Fruit fly (Drosophila melanogaster) whole organism, embryonic: ENCODE data around the gene jus.

Source experiments
- B-H1 ChIP-seq: fragments of 200-800 bp; sonication (Bioruptor generic); IDR thresholded peaks from 3 replicates; pipeline ENCODE4 v1.3.6; 2022; ENCODE audit warnings: missing biosample characterization, missing genetic modification characterization
- CG10431 ChIP-seq: fragments of 200-800 bp; sonication (Bioruptor generic); optimal IDR thresholded peaks from 3 replicates; lab custom pipeline; 2018; ENCODE audit warnings: missing biosample characterization, mild to moderate bottlenecking, missing genetic modification characterization
- CG11085 ChIP-seq: fragments of 200-800 bp; sonication (Bioruptor generic); IDR thresholded peaks from 2 replicates; pipeline ENCODE4 v1.3.6; 2022; ENCODE audit warnings: missing biosample characterization, missing genetic modification characterization
- CG11456 ChIP-seq: fragments of 200-800 bp; sonication (Bioruptor generic); IDR thresholded peaks from 3 replicates; pipeline ENCODE4 v1.3.6; 2022; ENCODE audit warnings: missing biosample characterization, missing genetic modification characterization
- CG12104 ChIP-seq: fragments of 200-800 bp; sonication (Bioruptor generic); optimal IDR thresholded peaks from 3 replicates; lab custom pipeline; 2016; ENCODE audit warnings: missing biosample characterization, missing genetic modification characterization
- CG13123 ChIP-seq: fragments of 200-800 bp; sonication (Bioruptor generic); optimal IDR thresholded peaks from 2 replicates; lab custom pipeline; 2016; ENCODE audit warnings: missing biosample characterization, missing genetic modification characterization
- CG13775 ChIP-seq: fragments of 200-800 bp; sonication (Bioruptor generic); optimal IDR thresholded peaks from 3 replicates; lab custom pipeline; 2017; ENCODE audit warnings: missing biosample characterization, mild to moderate bottlenecking, missing genetic modification characterization
- CG14014 ChIP-seq: fragments of 200-800 bp; sonication (Bioruptor generic); IDR thresholded peaks from 2 replicates; pipeline ENCODE4 v1.3.6; 2022; ENCODE audit warnings: missing biosample characterization, missing genetic modification characterization
- CG1529 ChIP-seq: fragments of 200-800 bp; sonication (Bioruptor generic); optimal IDR thresholded peaks from 3 replicates; lab custom pipeline; 2018; ENCODE audit warnings: missing biosample characterization, missing genetic modification characterization
- CG1603 ChIP-seq: fragments of 200-800 bp; sonication (Bioruptor generic); optimal IDR thresholded peaks from 2 replicates; lab custom pipeline; 2019; ENCODE audit warnings: missing biosample characterization, mild to moderate bottlenecking, missing genetic modification characterization, moderate library complexity
- CG17912 ChIP-seq: fragments of 200-800 bp; sonication (Bioruptor generic); optimal IDR thresholded peaks from 2 replicates; lab custom pipeline; 2018; ENCODE audit warnings: missing biosample characterization, mild to moderate bottlenecking, missing genetic modification characterization
- CG18476 ChIP-seq: fragments of 200-800 bp; sonication (Bioruptor generic); optimal IDR thresholded peaks from 2 replicates; lab custom pipeline; 2016; ENCODE audit warnings: missing biosample characterization, mild to moderate bottlenecking, missing genetic modification characterization
- CG18764 ChIP-seq: fragments of 200-800 bp; sonication (Bioruptor generic); optimal IDR thresholded peaks from 3 replicates; lab custom pipeline; 2016; ENCODE audit warnings: missing biosample characterization, missing genetic modification characterization
- CG32532 ChIP-seq: fragments of 200-800 bp; sonication (Bioruptor generic); IDR thresholded peaks from 2 replicates; pipeline ENCODE4 v1.3.6; 2022; ENCODE audit warnings: missing biosample characterization, missing genetic modification characterization
- CG4820 ChIP-seq: fragments of 200-800 bp; sonication (Bioruptor generic); optimal IDR thresholded peaks from 3 replicates; lab custom pipeline; 2016; ENCODE audit warnings: missing biosample characterization, missing genetic modification characterization
- CG6765 ChIP-seq: fragments of 200-800 bp; sonication (Bioruptor generic); optimal IDR thresholded peaks from 3 replicates; lab custom pipeline; 2017; ENCODE audit warnings: missing biosample characterization, mild to moderate bottlenecking, missing genetic modification characterization
- CG6813 ChIP-seq: fragments of 200-800 bp; sonication (Bioruptor generic); optimal IDR thresholded peaks from 2 replicates; lab custom pipeline; 2017; ENCODE audit warnings: missing biosample characterization, missing genetic modification characterization, mild to moderate bottlenecking, moderate library complexity, missing genetic modification reagents
- CG7963 ChIP-seq: fragments of 200-800 bp; sonication (Bioruptor generic); IDR thresholded peaks from 3 replicates; pipeline ENCODE4 v1.3.6; 2022; ENCODE audit warnings: missing biosample characterization, missing genetic modification characterization; ENCODE audit not compliant: partially characterized antibody
- CG9797 ChIP-seq: fragments of 200-800 bp; sonication (Bioruptor generic); optimal IDR thresholded peaks from 3 replicates; lab custom pipeline; 2018; ENCODE audit warnings: missing biosample characterization, mild to moderate bottlenecking, missing genetic modification characterization
- CTCF ChIP-seq: fragments of 200-800 bp; sonication (Bioruptor generic); optimal IDR thresholded peaks from 2 replicates; lab custom pipeline; 2017; ENCODE audit warnings: missing biosample characterization, mild to moderate bottlenecking, missing genetic modification characterization, moderate library complexity
- CoRest ChIP-seq: fragments of 200-800 bp; sonication (Bioruptor generic); optimal IDR thresholded peaks from 3 replicates; lab custom pipeline; 2018; ENCODE audit warnings: missing biosample characterization, mild to moderate bottlenecking, missing genetic modification characterization, moderate library complexity
- D19A ChIP-seq: fragments of 200-800 bp; optimal IDR thresholded peaks from 3 replicates; lab custom pipeline; 2019; ENCODE audit warnings: missing biosample characterization, mild to moderate bottlenecking, missing genetic modification characterization, moderate library complexity
- Dbx ChIP-seq: fragments of 200-800 bp; sonication (Bioruptor generic); IDR thresholded peaks from 3 replicates; pipeline ENCODE4 v1.3.6; 2022; ENCODE audit warnings: missing biosample characterization, missing genetic modification characterization
- Dfd ChIP-seq, 2 experiments: fragments of >200 bp; optimal IDR thresholded peaks; 2 replicates each; lab custom pipeline; 2017; ENCODE audit warnings: missing biosample characterization in 2 of 2, missing genetic modification characterization in 2 of 2
- Doc2 ChIP-seq: fragments of 200-800 bp; sonication (Bioruptor generic); IDR thresholded peaks from 2 replicates; pipeline ENCODE4 v1.3.6; 2022; ENCODE audit warnings: missing biosample characterization, missing genetic modification characterization
- Hr39 ChIP-seq: fragments of >200 bp; optimal IDR thresholded peaks from 2 replicates; lab custom pipeline; 2017
- Hsf ChIP-seq: fragments of 200-800 bp; sonication (Bioruptor generic); optimal IDR thresholded peaks from 3 replicates; lab custom pipeline; 2016; ENCODE audit warnings: missing biosample characterization, missing genetic modification characterization
- Kr ChIP-seq: fragments of 200-800 bp; sonication (Bioruptor generic); optimal IDR thresholded peaks from 2 replicates; lab custom pipeline; 2017; ENCODE audit warnings: missing biosample characterization, mild to moderate bottlenecking, missing genetic modification characterization
- Lhr ChIP-seq: fragments of 200-800 bp; sonication (Bioruptor generic); optimal IDR thresholded peaks from 3 replicates; lab custom pipeline; 2017; ENCODE audit warnings: mild to moderate bottlenecking, missing biosample characterization, missing genetic modification reagents, missing genetic modification characterization
- NFAT ChIP-seq: fragments of 200-800 bp; sonication (Bioruptor generic); IDR thresholded peaks from 2 replicates; pipeline ENCODE4 v1.3.6; 2022; ENCODE audit warnings: missing biosample characterization, missing genetic modification characterization
- Nf-YA ChIP-seq: fragments of 200-800 bp; sonication (Bioruptor generic); IDR thresholded peaks from 2 replicates; pipeline ENCODE4 v1.3.6; 2022; ENCODE audit warnings: missing biosample characterization, missing genetic modification characterization
- Ravus ChIP-seq: fragments of 200-800 bp; sonication (Bioruptor generic); IDR thresholded peaks from 2 replicates; pipeline ENCODE4 v1.3.6; 2022; ENCODE audit warnings: missing biosample characterization, missing genetic modification characterization
- Six4 ChIP-seq: fragments of 200-800 bp; sonication (Bioruptor generic); optimal IDR thresholded peaks from 2 replicates; lab custom pipeline; 2016; ENCODE audit warnings: missing biosample characterization, missing genetic modification characterization
- Sox100B ChIP-seq: fragments of 200-800 bp; sonication (Bioruptor generic); optimal IDR thresholded peaks from 3 replicates; lab custom pipeline; 2018; ENCODE audit warnings: missing biosample characterization, mild to moderate bottlenecking, missing genetic modification characterization
- Sry-δ ChIP-seq: fragments of 200-800 bp; sonication (Bioruptor generic); optimal IDR thresholded peaks from 2 replicates; lab custom pipeline; 2016; ENCODE audit warnings: missing biosample characterization, missing genetic modification characterization
- az2 ChIP-seq: fragments of 200-800 bp; sonication (Bioruptor generic); optimal IDR thresholded peaks from 3 replicates; lab custom pipeline; 2016; ENCODE audit warnings: missing biosample characterization, missing genetic modification characterization
- bab2 ChIP-seq: fragments of 200-800 bp; sonication (Bioruptor generic); optimal IDR thresholded peaks from 2 replicates; lab custom pipeline; 2016; ENCODE audit warnings: missing biosample characterization, missing genetic modification characterization
- btn ChIP-seq: fragments of 200-800 bp; sonication (Bioruptor generic); optimal IDR thresholded peaks from 2 replicates; lab custom pipeline; 2016; ENCODE audit warnings: missing biosample characterization, missing genetic modification characterization
- cato ChIP-seq: fragments of 200-800 bp; sonication (Bioruptor generic); optimal IDR thresholded peaks from 2 replicates; lab custom pipeline; 2016; ENCODE audit warnings: missing biosample characterization, missing genetic modification characterization, borderline replicate concordance
- cg ChIP-seq: fragments of 200-800 bp; sonication (Bioruptor generic); optimal IDR thresholded peaks from 3 replicates; lab custom pipeline; 2019; ENCODE audit warnings: missing biosample characterization, mild to moderate bottlenecking, missing genetic modification characterization, moderate library complexity
- dimm ChIP-seq: fragments of 200-800 bp; sonication (Bioruptor generic); IDR thresholded peaks from 2 replicates; pipeline ENCODE4 v1.3.6; 2022; ENCODE audit warnings: missing biosample characterization, missing genetic modification characterization
- dpn ChIP-seq, 2 experiments: fragments of 200-800 bp; sonication (Bioruptor generic); optimal IDR thresholded peaks; 3 replicates each; lab custom pipeline; 2016; ENCODE audit warnings: missing biosample characterization in 2 of 2, missing genetic modification characterization in 2 of 2
- eve ChIP-seq, 2 experiments: fragments of >200 bp; optimal IDR thresholded peaks; 2 replicates each; lab custom pipeline; 2017; ENCODE audit warnings: missing biosample characterization in 2 of 2, missing genetic modification characterization in 2 of 2
- fd3F ChIP-seq: fragments of 200-800 bp; sonication (Bioruptor generic); optimal IDR thresholded peaks from 2 replicates; lab custom pipeline; 2018; ENCODE audit warnings: missing biosample characterization, mild to moderate bottlenecking, missing genetic modification characterization, moderate library complexity
- insv ChIP-seq, 2 experiments: fragments of 200-800 bp; sonication (Bioruptor generic); optimal IDR thresholded peaks; 3 replicates each; lab custom pipeline; 2016 to 2018; ENCODE audit warnings: missing biosample characterization in 2 of 2, missing genetic modification characterization in 2 of 2
- jigr1 ChIP-seq: fragments of 200-800 bp; sonication (Bioruptor generic); IDR thresholded peaks from 3 replicates; pipeline ENCODE4 v1.3.6; 2022; ENCODE audit warnings: missing biosample characterization, missing genetic modification characterization
- maf-S ChIP-seq: fragments of 200-800 bp; sonication (Bioruptor generic); optimal IDR thresholded peaks from 2 replicates; lab custom pipeline; 2016; ENCODE audit warnings: missing biosample characterization, missing genetic modification characterization
- pfk ChIP-seq: fragments of 200-800 bp; sonication (Bioruptor generic); optimal IDR thresholded peaks from 2 replicates; lab custom pipeline; 2018; ENCODE audit warnings: missing biosample characterization, mild to moderate bottlenecking, missing genetic modification characterization, moderate library complexity
- sc ChIP-seq, 3 experiments: fragments of >200 bp in 2 of 3; fragments of 200-800 bp in 1 of 3; sonication (Bioruptor generic) in 1 of 3; optimal IDR thresholded peaks; 2 replicates in 2 of 3; 3 replicates in 1 of 3; lab custom pipeline; 2017; ENCODE audit warnings: mild to moderate bottlenecking in 1 of 3, missing biosample characterization in 1 of 3, missing genetic modification characterization in 1 of 3, missing genetic modification reagents in 1 of 3
- ssp ChIP-seq: fragments of 200-800 bp; sonication (Bioruptor generic); IDR thresholded peaks from 2 replicates; pipeline ENCODE4 v1.3.6; 2022; ENCODE audit warnings: missing biosample characterization, missing genetic modification characterization
- wek ChIP-seq: fragments of 200-800 bp; sonication (Bioruptor generic); optimal IDR thresholded peaks from 3 replicates; lab custom pipeline; 2018; ENCODE audit warnings: missing biosample characterization, mild to moderate bottlenecking, missing genetic modification characterization, moderate library complexity

The jus gene

DNA sequence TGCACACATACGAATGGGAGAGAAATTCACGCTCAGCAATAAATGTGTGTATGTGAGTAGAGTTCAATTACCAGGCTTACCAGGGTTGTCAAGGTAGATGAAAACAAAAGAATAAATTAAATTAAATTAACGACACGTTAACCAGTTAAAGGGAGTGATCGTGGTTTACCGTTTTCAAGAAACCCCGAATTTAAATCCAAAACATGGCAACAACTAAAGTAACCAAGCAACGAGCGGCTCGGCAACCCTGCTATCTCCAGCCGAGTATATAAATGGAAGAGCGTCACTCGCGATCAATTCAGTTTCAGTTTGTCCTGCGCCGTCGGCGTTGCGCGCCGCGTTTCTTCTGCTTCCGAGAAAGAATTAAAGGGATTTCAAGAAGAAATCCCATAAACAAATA is 19.5 kb upstream of the jus start (continued):
- peak; percentile 97 for TF ChIP-seq dimm
- peak; percentile 98 for TF ChIP-seq CG10431
- TF ChIP-seq fd3F (GFP tag; lab: Kevin White, UChicago), result peak; percentile 98
- TF ChIP-seq sc (optimal IDR thresholded peaks at IDR 0.05; lab: Kevin White, UChicago), result no peak
- peak; percentile 99 for TF ChIP-seq sc (GFP tag; optimal IDR thresholded peaks at IDR 0.05; lab: Kevin White, UChicago)
- TF ChIP-seq CG1529 (GFP tag; lab: Kevin White, UChicago), result peak; percentile 99
- peak; percentile 99 for TF ChIP-seq Dbx (GFP tag; lab: Robert Waterston, UW)
- peak; percentile 98 for TF ChIP-seq cato (GFP tag; lab: Kevin White, UChicago)
- TF ChIP-seq wek (GFP tag; lab: Kevin White, UChicago), result peak; percentile 96
- peak; percentile 99 for TF ChIP-seq CG12104 (GFP tag; lab: Kevin White, UChicago)
- TF ChIP-seq CG11456 (GFP tag; lab: Robert Waterston, UW), result peak; percentile 99
- peak; percentile 99 for TF ChIP-seq CG32532 (GFP tag; lab: Robert Waterston, UW)
- peak; percentile 98 for TF ChIP-seq Sox100B (GFP tag; lab: Kevin White, UChicago)
- peak in 1 of 2 experiments; percentile 92 for TF ChIP-seq eve (GFP tag; optimal IDR thresholded peaks at IDR 0.05; lab: Kevin White, UChicago)
- peak; percentile 99 for TF ChIP-seq CG13775 (GFP tag; lab: Kevin White, UChicago)
- TF ChIP-seq Six4 (GFP tag; lab: Kevin White, UChicago), result peak; percentile 99
- TF ChIP-seq btn (GFP tag; lab: Kevin White, UChicago), result peak; percentile 99
- peak; percentile 98 for TF ChIP-seq D19A
- peak; percentile 94 for TF ChIP-seq jigr1 (GFP tag; lab: Robert Waterston, UW)
- TF ChIP-seq CG9797, result peak; percentile 74
- peak; percentile 79 for TF ChIP-seq pfk (GFP tag; lab: Kevin White, UChicago)
- peak; percentile 82 to 85 for TF ChIP-seq insv (GFP tag; optimal IDR thresholded peaks at IDR 0.05; lab: Kevin White, UChicago)
- TF ChIP-seq Doc2 (GFP tag; lab: Robert Waterston, UW), result peak; percentile 90
- peak; percentile 99 for TF ChIP-seq NFAT (GFP tag; lab: Robert Waterston, UW)
- peak; percentile 99 for TF ChIP-seq CoRest (tag; lab: Kevin White, UChicago)
- no peak for TF ChIP-seq CG7963 (GFP tag; lab: Robert Waterston, UW)
- peak; percentile 99 for TF ChIP-seq CG4820 (GFP tag; lab: Kevin White, UChicago)
- TF ChIP-seq az2 (GFP tag; lab: Kevin White, UChicago), result peak; percentile 99
- TF ChIP-seq Dfd (GFP tag; optimal IDR thresholded peaks at IDR 0.05; lab: Kevin White, UChicago), result no peak
- TF ChIP-seq CG18476 (GFP tag; lab: Kevin White, UChicago), result peak; percentile 99
- peak; percentile 99 for TF ChIP-seq CG6765 (GFP tag; lab: Kevin White, UChicago)
- TF ChIP-seq CG6813 (GFP tag; lab: Kevin White, UChicago), result peak; percentile 99
- peak; percentile 99 for TF ChIP-seq Hsf
- TF ChIP-seq CG17912, result peak; percentile 99
- peak; percentile 98 for TF ChIP-seq CG18764
- TF ChIP-seq Hr39 (lab: Kevin White, UChicago), result no peak
- TF ChIP-seq maf-S (GFP tag; lab: Kevin White, UChicago), result peak; percentile 99
- TF ChIP-seq B-H1 (GFP tag; lab: Robert Waterston, UW), result peak; percentile 99
- TF ChIP-seq Sry-δ (GFP tag; lab: Kevin White, UChicago), result peak; percentile 79
- peak; percentile 94 for TF ChIP-seq ssp (GFP tag; lab: Robert Waterston, UW)
- TF ChIP-seq CG14014 (GFP tag; lab: Robert Waterston, UW), result peak; percentile 99
- TF ChIP-seq CTCF (GFP tag; lab: Kevin White, UChicago), result peak; percentile 78
- TF ChIP-seq CG11085 (GFP tag; lab: Robert Waterston, UW), result peak; percentile 96
- TF ChIP-seq Lhr (GFP tag; lab: Kevin White, UChicago), result peak; percentile 99
- peak; percentile 98 for TF ChIP-seq Ravus (GFP tag; lab: Robert Waterston, UW)
- TF ChIP-seq cg (GFP tag; lab: Kevin White, UChicago), result peak; percentile 85
- peak; percentile 96 for TF ChIP-seq CG1603
- peak; percentile 99 for TF ChIP-seq Nf-YA
- peak; percentile 99 for TF ChIP-seq CG13123 (GFP tag; lab: Kevin White, UChicago)
- TF ChIP-seq dpn (GFP tag; optimal IDR thresholded peaks at IDR 0.05; lab: Kevin White, UChicago), result peak; percentile 99
- TF ChIP-seq bab2, result peak; percentile 99
- peak; percentile 97 for TF ChIP-seq Kr (GFP tag; lab: Kevin White, UChicago)
